Worm (Caenorhabditis elegans): Measurements from ENCODE around the gene nhr-110.

ce11 chrV:1626720-1627119, 2.5 kb upstream of the nhr-110 start, which contains the start of gene nhr-237:
- no peak for TF ChIP-seq R02D3.7 (tag; optimal IDR thresholded peaks at IDR 0.05)
- TF ChIP-seq snpc-4 (tag; optimal IDR thresholded peaks at IDR 0.05) = no peak
- no peak for TF ChIP-seq zag-1 (tag; optimal IDR thresholded peaks at IDR 0.05)
- no peak for TF ChIP-seq egl-27 (tag; optimal IDR thresholded peaks at IDR 0.05)
- TF ChIP-seq rbr-2 (tag; optimal IDR thresholded peaks at IDR 0.05) = no peak
- no peak for TF ChIP-seq ama-1 (optimal IDR thresholded peaks at IDR 0.05)
- no peak for TF ChIP-seq unc-130 (GFP tag; optimal IDR thresholded peaks at IDR 0.05)
- TF ChIP-seq F44E2.7 (GFP tag; IDR thresholded peaks at IDR 0.05) = no peak
- TF ChIP-seq nhr-11 (tag; optimal IDR thresholded peaks at IDR 0.05) = no peak
- no peak for TF ChIP-seq ztf-11 (tag; optimal IDR thresholded peaks at IDR 0.05)

All from whole organism, L4 larva.